Fruit fly (Drosophila melanogaster): ENCODE measurements around the gene CG34456.

Gene CG34456

dm6 chr3L:9396038-9396437 is 34.1 kb downstream of the CG34456 start:
- TF ChIP-seq CG8478 (optimal IDR thresholded peaks at IDR 0.05) = no peak
- TF ChIP-seq usp (GFP tag; optimal IDR thresholded peaks at IDR 0.05) = no peak
- TF ChIP-seq pan (optimal IDR thresholded peaks at IDR 0.05) = no peak
- no peak for TF ChIP-seq Dll (optimal IDR thresholded peaks at IDR 0.05)
- no peak for TF ChIP-seq EcR (GFP tag; optimal IDR thresholded peaks at IDR 0.05)
- TF ChIP-seq psq (optimal IDR thresholded peaks at IDR 0.05) = no peak

dm6 chr3L:9396704-9397103 is 34.8 kb downstream of the CG34456 start:
- TF ChIP-seq psq (optimal IDR thresholded peaks at IDR 0.05) = no peak
- no peak for TF ChIP-seq Dll (optimal IDR thresholded peaks at IDR 0.05)
- no peak for TF ChIP-seq CG8478 (optimal IDR thresholded peaks at IDR 0.05)
- no peak for TF ChIP-seq pan (optimal IDR thresholded peaks at IDR 0.05)
- TF ChIP-seq usp (GFP tag; optimal IDR thresholded peaks at IDR 0.05) = no peak
- no peak for TF ChIP-seq EcR (GFP tag; optimal IDR thresholded peaks at IDR 0.05)

- TF ChIP-seq CG8478 (optimal IDR thresholded peaks at IDR 0.05) (no peak), usp (GFP tag; optimal IDR thresholded peaks at IDR 0.05) (no peak), psq (optimal IDR thresholded peaks at IDR 0.05) (no peak)
Measured at dm6 chr3L:9397156-9397555, 35.2 kb downstream of the CG34456 start.

dm6 chr3L:9398028-9398427 is 36.1 kb downstream of the CG34456 start:
- TF ChIP-seq EcR (GFP tag; optimal IDR thresholded peaks at IDR 0.05) (no peak), Dll (optimal IDR thresholded peaks at IDR 0.05) (no peak), pan (optimal IDR thresholded peaks at IDR 0.05) (no peak), usp (GFP tag; optimal IDR thresholded peaks at IDR 0.05) (no peak), psq (optimal IDR thresholded peaks at IDR 0.05) (no peak), CG8478 (optimal IDR thresholded peaks at IDR 0.05) (no peak)

dm6 chr3L:9398435-9398981 is 36.6 kb downstream of the CG34456 start:
- TF ChIP-seq psq (optimal IDR thresholded peaks at IDR 0.05) = no peak
- peak in 1 of 2 experiments; percentile 56 for TF ChIP-seq EcR (GFP tag; optimal IDR thresholded peaks at IDR 0.05)

- no peak for TF ChIP-seq usp (GFP tag; optimal IDR thresholded peaks at IDR 0.05)
- no peak for TF ChIP-seq Dll (optimal IDR thresholded peaks at IDR 0.05)
- no peak for TF ChIP-seq CG8478 (optimal IDR thresholded peaks at IDR 0.05)
- no peak for TF ChIP-seq psq (optimal IDR thresholded peaks at IDR 0.05)
- TF ChIP-seq pan (optimal IDR thresholded peaks at IDR 0.05) = no peak
- TF ChIP-seq EcR (GFP tag; optimal IDR thresholded peaks at IDR 0.05) = no peak
Measured at dm6 chr3L:9399013-9399750, 37.3 kb downstream of the CG34456 start, which contains the start of gene CG4080. Gene CG4080 (minus strand): TSS chr3L:9399227.

dm6 chr3L:9399855-9400254 is 37.9 kb downstream of the CG34456 start:
- TF ChIP-seq usp (GFP tag; optimal IDR thresholded peaks at IDR 0.05) (no peak), pan (optimal IDR thresholded peaks at IDR 0.05) (no peak), Dll (optimal IDR thresholded peaks at IDR 0.05) (no peak), CG8478 (optimal IDR thresholded peaks at IDR 0.05) (no peak), EcR (GFP tag; optimal IDR thresholded peaks at IDR 0.05) (no peak)

- no peak for TF ChIP-seq psq (optimal IDR thresholded peaks at IDR 0.05)
- TF ChIP-seq Dll (optimal IDR thresholded peaks at IDR 0.05) = no peak
- TF ChIP-seq usp (GFP tag; optimal IDR thresholded peaks at IDR 0.05) = no peak
- no peak for TF ChIP-seq CG8478 (optimal IDR thresholded peaks at IDR 0.05)
- TF ChIP-seq pan (optimal IDR thresholded peaks at IDR 0.05) = no peak
- TF ChIP-seq EcR (GFP tag; optimal IDR thresholded peaks at IDR 0.05) = no peak
Measured at dm6 chr3L:9400697-9401353, 38.9 kb downstream of the CG34456 start.

dm6 chr3L:9401354-9402156 is 39.6 kb downstream of the CG34456 start:
- no peak for TF ChIP-seq EcR (GFP tag; optimal IDR thresholded peaks at IDR 0.05)
- TF ChIP-seq CG8478 (optimal IDR thresholded peaks at IDR 0.05) = peak; percentile 48

- TF ChIP-seq EcR (GFP tag; optimal IDR thresholded peaks at IDR 0.05) (no peak), usp (GFP tag; optimal IDR thresholded peaks at IDR 0.05) (no peak), CG8478 (optimal IDR thresholded peaks at IDR 0.05) (no peak), Dll (optimal IDR thresholded peaks at IDR 0.05) (no peak), psq (optimal IDR thresholded peaks at IDR 0.05) (no peak), pan (optimal IDR thresholded peaks at IDR 0.05) (no peak)
Measured at dm6 chr3L:9402157-9402890, 40.4 kb downstream of the CG34456 start, which contains the start of gene eIF4E1. Gene eIF4E1 (minus strand): TSS chr3L:9402460.

- TF ChIP-seq psq (optimal IDR thresholded peaks at IDR 0.05) (no peak), pan (optimal IDR thresholded peaks at IDR 0.05) (no peak), Dll (optimal IDR thresholded peaks at IDR 0.05) (no peak), CG8478 (optimal IDR thresholded peaks at IDR 0.05) (no peak), usp (GFP tag; optimal IDR thresholded peaks at IDR 0.05) (no peak), EcR (GFP tag; optimal IDR thresholded peaks at IDR 0.05) (no peak)
Measured at dm6 chr3L:9404497-9404896, 42.6 kb downstream of the CG34456 start, which contains the start of gene Cpr67B. Gene Cpr67B (plus strand): TSS chr3L:9404797.

All from whole organism.